Worm (Caenorhabditis elegans) whole organism, L2 larva: ENCODE results near the gene B0228.8.

Source experiments
- C34F6.9 ChIP-seq: fragments of 150-350 bp; optimal IDR thresholded peaks from 2 replicates; lab custom pipeline; 2014; ENCODE audit warnings: missing biosample characterization, missing genetic modification characterization
- F13H6.1 ChIP-seq: sonication (generic microtip); optimal IDR thresholded peaks from 2 replicates; lab custom pipeline; 2016; ENCODE audit warnings: missing genetic modification characterization, missing compliant biosample characterization
- R02D3.7 ChIP-seq: fragments of 150-350 bp; optimal IDR thresholded peaks from 2 replicates; lab custom pipeline; 2014; ENCODE audit warnings: missing biosample characterization, missing genetic modification characterization
- Y55F3AM.14 ChIP-seq: fragments of 200-800 bp; sonication (Bioruptor generic); optimal IDR thresholded peaks from 2 replicates; lab custom pipeline; 2018; ENCODE audit warnings: mild to moderate bottlenecking, missing genetic modification characterization, missing compliant biosample characterization
- ZK546.5 ChIP-seq: sonication (generic microtip); optimal IDR thresholded peaks from 2 replicates; lab custom pipeline; 2017; ENCODE audit warnings: missing biosample characterization, missing genetic modification characterization
- aly-2 ChIP-seq: fragments of 150-350 bp; optimal IDR thresholded peaks from 2 replicates; lab custom pipeline; 2014; ENCODE audit warnings: missing biosample characterization, missing genetic modification characterization
- blmp-1 ChIP-seq: sonication (generic microtip); optimal IDR thresholded peaks from 2 replicates; lab custom pipeline; 2017; ENCODE audit warnings: missing genetic modification characterization, mild to moderate bottlenecking, missing compliant biosample characterization, antibody characterized with exemption, moderate library complexity; ENCODE audit not compliant: insufficient read depth
- ceh-16 ChIP-seq: fragments of 150-350 bp; optimal IDR thresholded peaks from 2 replicates; lab custom pipeline; 2014; ENCODE audit warnings: missing biosample characterization, missing genetic modification characterization
- crh-2 ChIP-seq: sonication (generic microtip); optimal IDR thresholded peaks from 2 replicates; lab custom pipeline; 2017; ENCODE audit warnings: missing biosample characterization, missing genetic modification characterization
- dmd-4 ChIP-seq: sonication (generic microtip); optimal IDR thresholded peaks from 2 replicates; lab custom pipeline; 2017; ENCODE audit warnings: missing biosample characterization, missing genetic modification characterization
- egl-27 ChIP-seq: sonication (generic microtip); optimal IDR thresholded peaks from 3 replicates; lab custom pipeline; 2017; ENCODE audit warnings: missing biosample characterization, missing genetic modification reagents, missing genetic modification characterization
- elt-1 ChIP-seq: fragments of 150-350 bp; optimal IDR thresholded peaks from 2 replicates; lab custom pipeline; 2014; ENCODE audit warnings: missing biosample characterization, missing genetic modification characterization
- fos-1 ChIP-seq: fragments of 150-350 bp; optimal IDR thresholded peaks from 2 replicates; lab custom pipeline; 2014; ENCODE audit warnings: missing biosample characterization, missing genetic modification characterization
- gmeb-1 ChIP-seq: fragments of 150-350 bp; optimal IDR thresholded peaks from 2 replicates; lab custom pipeline; 2014; ENCODE audit warnings: missing biosample characterization, missing genetic modification characterization
- lin-11 ChIP-seq: fragments of 150-350 bp; sonication (generic microtip); optimal IDR thresholded peaks from 2 replicates; lab custom pipeline; 2014; ENCODE audit warnings: missing biosample characterization, missing genetic modification characterization, inconsistent platforms, mixed read lengths
- lin-13 ChIP-seq: fragments of 150-350 bp; optimal IDR thresholded peaks from 2 replicates; lab custom pipeline; 2014; ENCODE audit warnings: missing biosample characterization, missing genetic modification reagents, missing genetic modification characterization
- lsy-2 ChIP-seq, 2 experiments: fragments of 150-350 bp in 1 of 2; sonication (generic microtip) in 1 of 2; optimal IDR thresholded peaks; 2 replicates each; lab custom pipeline; 2014 to 2017; ENCODE audit warnings: missing biosample characterization in 2 of 2, missing genetic modification characterization in 2 of 2
- mab-5 ChIP-seq: fragments of 150-350 bp; optimal IDR thresholded peaks from 2 replicates; lab custom pipeline; 2014; ENCODE audit warnings: missing biosample characterization, missing genetic modification characterization
- nhr-10 ChIP-seq: sonication (generic microtip); optimal IDR thresholded peaks from 2 replicates; lab custom pipeline; 2017; ENCODE audit warnings: missing biosample characterization, missing genetic modification characterization
- nhr-12 ChIP-seq: fragments of 150-350 bp; optimal IDR thresholded peaks from 2 replicates; lab custom pipeline; 2014; ENCODE audit warnings: missing biosample characterization, missing genetic modification characterization
- nhr-129 ChIP-seq: fragments of 150-350 bp; optimal IDR thresholded peaks from 2 replicates; lab custom pipeline; 2014; ENCODE audit warnings: missing biosample characterization, missing genetic modification characterization
- nhr-21 ChIP-seq: fragments of 150-350 bp; optimal IDR thresholded peaks from 2 replicates; lab custom pipeline; 2014; ENCODE audit warnings: missing biosample characterization, missing genetic modification characterization
- nhr-237 ChIP-seq: fragments of 150-350 bp; optimal IDR thresholded peaks from 2 replicates; lab custom pipeline; 2014; ENCODE audit warnings: missing biosample characterization, missing genetic modification characterization
- nhr-25 ChIP-seq: fragments of 150-350 bp; sonication (generic microtip); optimal IDR thresholded peaks from 3 replicates; lab custom pipeline; 2014; ENCODE audit warnings: missing biosample characterization, missing genetic modification characterization
- nhr-6 ChIP-seq: fragments of 150-350 bp; optimal IDR thresholded peaks from 2 replicates; lab custom pipeline; 2014; ENCODE audit warnings: missing biosample characterization, missing genetic modification characterization
- nhr-77 ChIP-seq: fragments of 150-350 bp; optimal IDR thresholded peaks from 2 replicates; lab custom pipeline; 2014; ENCODE audit warnings: missing biosample characterization, missing genetic modification characterization
- peb-1 ChIP-seq: fragments of 150-350 bp; optimal IDR thresholded peaks from 2 replicates; lab custom pipeline; 2014; ENCODE audit warnings: missing biosample characterization, missing genetic modification characterization
- sem-4 ChIP-seq: fragments of 150-350 bp; optimal IDR thresholded peaks from 2 replicates; lab custom pipeline; 2014; ENCODE audit warnings: missing biosample characterization, missing genetic modification reagents, missing genetic modification characterization
- skn-1 ChIP-seq: sonication (generic microtip); optimal IDR thresholded peaks from 2 replicates; lab custom pipeline; 2017; ENCODE audit warnings: missing biosample characterization, missing genetic modification characterization
- sma-3 ChIP-seq: sonication (generic microtip); optimal IDR thresholded peaks from 2 replicates; lab custom pipeline; 2016; ENCODE audit warnings: missing genetic modification reagents, missing genetic modification characterization, missing compliant biosample characterization
- sma-9 ChIP-seq, 2 experiments: fragments of 150-350 bp in 1 of 2; sonication (generic microtip) in 1 of 2; optimal IDR thresholded peaks; 2 replicates each; lab custom pipeline; 2014 to 2016; ENCODE audit warnings: missing genetic modification characterization in 2 of 2, mild to moderate bottlenecking in 1 of 2, missing biosample characterization in 1 of 2, missing compliant biosample characterization in 1 of 2, missing genetic modification reagents in 1 of 2, moderate library complexity in 1 of 2
- unc-39 ChIP-seq: fragments of 150-350 bp; optimal IDR thresholded peaks from 2 replicates; lab custom pipeline; 2014; ENCODE audit warnings: missing biosample characterization, missing genetic modification characterization
- unc-55 ChIP-seq: fragments of 150-350 bp; sonication (generic microtip); optimal IDR thresholded peaks from 3 replicates; lab custom pipeline; 2014; ENCODE audit warnings: missing biosample characterization, missing genetic modification reagents, missing genetic modification characterization
- unc-62 ChIP-seq: fragments of 150-350 bp; optimal IDR thresholded peaks from 2 replicates; lab custom pipeline; 2014; ENCODE audit warnings: missing biosample characterization, missing genetic modification reagents, missing genetic modification characterization
- zag-1 ChIP-seq: fragments of 150-350 bp; optimal IDR thresholded peaks from 2 replicates; lab custom pipeline; 2014; ENCODE audit warnings: missing biosample characterization, missing genetic modification characterization
- ztf-1 ChIP-seq: fragments of 200-800 bp; sonication (Bioruptor generic); conservative IDR thresholded peaks from 2 replicates; pipeline ENCODE4 v1.3.6; 2022; ENCODE audit warnings: missing genetic modification characterization, missing compliant biosample characterization
- ztf-11 ChIP-seq: sonication (generic microtip); optimal IDR thresholded peaks from 2 replicates; lab custom pipeline; 2017; ENCODE audit warnings: missing biosample characterization, missing genetic modification characterization
- ztf-4 ChIP-seq: fragments of 150-350 bp; optimal IDR thresholded peaks from 2 replicates; lab custom pipeline; 2014; ENCODE audit warnings: missing biosample characterization, missing genetic modification characterization

The B0228.8 gene

DNA sequence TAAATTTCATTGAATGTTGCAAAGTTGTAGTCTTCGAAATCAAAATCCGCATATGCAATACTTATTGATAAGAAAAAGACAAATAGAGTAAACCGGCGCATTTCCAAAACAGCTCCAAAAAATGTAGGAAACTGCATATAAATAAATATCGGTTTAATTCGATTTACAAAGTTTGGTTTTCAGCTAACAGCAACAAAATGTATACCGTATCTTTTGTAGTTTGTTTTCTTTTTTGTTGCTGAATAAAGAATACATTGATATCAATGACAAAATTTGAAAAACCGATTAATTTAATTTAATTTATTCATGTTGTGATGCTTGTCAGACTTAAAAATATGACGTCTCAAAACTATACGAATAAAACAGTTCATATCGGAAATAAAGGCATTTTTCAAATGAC, at the start of gene B0228.8:
TSS of gene B0228.8 (minus strand) at position 101 of the 400 bp plus-strand sequence.
- TF ChIP-seq unc-55 (GFP tag; lab: Kevin White, UChicago) (no peak), sma-9 (GFP tag; optimal IDR thresholded peaks at IDR 0.05; lab: Kevin White, UChicago) (no peak), sma-9 (tag; optimal IDR thresholded peaks at IDR 0.05; lab: Kevin White, UChicago) (no peak)

ce11 chrII:7810162-7810868, 49.0 kb upstream of the B0228.8 start:
- TF ChIP-seq ZK546.5 (tag; lab: Kevin White, UChicago) (no peak), zag-1 (tag; lab: Kevin White, UChicago) (no peak), C34F6.9 (no peak), aly-2 (tag; lab: Kevin White, UChicago) (no peak), R02D3.7 (tag; lab: Kevin White, UChicago) (no peak), lsy-2 (tag; optimal IDR thresholded peaks at IDR 0.05; lab: Kevin White, UChicago) (no peak), dmd-4 (tag; lab: Kevin White, UChicago) (no peak), lin-13 (GFP tag; lab: Kevin White, UChicago) (no peak), F13H6.1 (tag; lab: Kevin White, UChicago) (no peak), nhr-21 (no peak), nhr-77 (tag; lab: Kevin White, UChicago) (no peak)

ce11 chrII:7809358-7809914, 48.1 kb upstream of the B0228.8 start:
- no peak for TF ChIP-seq nhr-237 (tag; lab: Kevin White, UChicago)
- no peak for TF ChIP-seq unc-62 (GFP tag; lab: Kevin White, UChicago)
- TF ChIP-seq R02D3.7 (tag; lab: Kevin White, UChicago) = no peak

DNA sequence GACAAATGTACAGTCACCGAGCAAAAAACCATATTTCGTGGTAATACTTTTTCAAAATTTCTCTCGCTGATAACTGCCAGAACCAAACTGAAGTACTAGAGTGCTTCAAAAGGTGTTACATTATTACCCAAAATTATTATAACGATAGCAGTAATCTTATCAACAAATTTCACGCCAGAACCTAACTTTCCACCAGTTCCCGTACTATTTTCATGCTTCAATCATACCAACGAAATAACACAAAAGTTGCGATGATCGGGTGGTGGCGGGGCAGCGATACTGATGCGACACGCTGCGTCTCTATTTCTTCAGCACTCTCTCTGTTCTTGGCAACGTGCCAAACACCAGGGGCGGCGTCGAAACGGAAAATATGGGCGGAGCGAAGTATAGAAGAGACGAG, 47.6 kb upstream of the B0228.8 start:
- TF ChIP-seq ztf-4 (tag; lab: Kevin White, UChicago) (no peak), sma-9 (GFP tag; optimal IDR thresholded peaks at IDR 0.05; lab: Kevin White, UChicago) (peak; percentile 76), sma-9 (tag; optimal IDR thresholded peaks at IDR 0.05; lab: Kevin White, UChicago) (no peak), crh-2 (tag; lab: Kevin White, UChicago) (peak; percentile 1), nhr-25 (tag; lab: Kevin White, UChicago) (peak; percentile 36), gmeb-1 (tag; lab: Kevin White, UChicago) (peak; percentile 38), fos-1 (tag; lab: Kevin White, UChicago) (peak; percentile 82), C34F6.9 (peak; percentile 1), F13H6.1 (tag; lab: Kevin White, UChicago) (peak; percentile 49), nhr-21 (no peak), nhr-237 (tag; lab: Kevin White, UChicago) (no peak), sma-3 (peak; percentile 23), Y55F3AM.14 (GFP tag; lab: Kevin White, UChicago) (peak; percentile 63), lsy-2 (tag; optimal IDR thresholded peaks at IDR 0.05; lab: Kevin White, UChicago) (peak in 1 of 2 experiments; percentile 11), elt-1 (tag; lab: Kevin White, UChicago) (no peak)
- TF ChIP-seq, all 48 proteins: peak for 10

DNA sequence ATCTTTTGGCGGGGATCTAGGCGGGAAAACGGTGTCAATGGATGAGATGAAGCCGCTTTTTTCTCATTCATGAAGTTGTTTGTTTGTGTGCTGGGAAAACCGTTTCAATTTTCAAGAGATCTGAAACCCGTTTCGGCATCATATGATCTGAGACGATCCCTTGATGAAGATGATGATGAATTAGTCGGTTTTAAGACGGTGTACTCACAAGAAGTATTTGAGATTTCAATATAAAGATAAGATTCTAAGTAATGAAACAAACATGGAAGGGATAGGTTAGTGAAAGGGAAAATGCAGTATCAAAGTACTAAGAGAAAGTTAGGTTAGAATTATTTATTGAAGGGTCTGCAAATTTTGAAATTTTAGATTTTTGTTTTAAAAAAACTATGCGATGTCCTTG, 46.8 kb upstream of the B0228.8 start:
- TF ChIP-seq blmp-1 (peak; percentile 93), nhr-25 (tag; lab: Kevin White, UChicago) (peak; percentile 75), nhr-21 (no peak), crh-2 (tag; lab: Kevin White, UChicago) (peak; percentile 17), ceh-16 (tag; lab: Kevin White, UChicago) (peak; percentile 87), ztf-11 (tag; lab: Kevin White, UChicago) (no peak)

- TF ChIP-seq nhr-10 (tag; lab: Kevin White, UChicago) (no peak), fos-1 (tag; lab: Kevin White, UChicago) (no peak), egl-27 (no peak), lsy-2 (tag; optimal IDR thresholded peaks at IDR 0.05; lab: Kevin White, UChicago) (no peak), nhr-77 (tag; lab: Kevin White, UChicago) (no peak), crh-2 (tag; lab: Kevin White, UChicago) (no peak), nhr-25 (tag; lab: Kevin White, UChicago) (peak; percentile 89), nhr-237 (tag; lab: Kevin White, UChicago) (no peak), ceh-16 (tag; lab: Kevin White, UChicago) (no peak), gmeb-1 (tag; lab: Kevin White, UChicago) (peak; percentile 55), unc-39 (tag; lab: Kevin White, UChicago) (no peak), sem-4 (tag; lab: Kevin White, UChicago) (no peak), nhr-12 (tag; lab: Kevin White, UChicago) (no peak), mab-5 (tag; lab: Kevin White, UChicago) (no peak), ztf-1 (GFP tag; lab: Robert Waterston, UW) (no peak), nhr-6 (tag; lab: Kevin White, UChicago) (no peak), aly-2 (tag; lab: Kevin White, UChicago) (no peak), lin-11 (tag; lab: Kevin White, UChicago) (no peak), ztf-11 (tag; lab: Kevin White, UChicago) (no peak), lin-13 (GFP tag; lab: Kevin White, UChicago) (no peak), nhr-129 (no peak), ztf-4 (tag; lab: Kevin White, UChicago) (no peak), skn-1 (no peak), Y55F3AM.14 (GFP tag; lab: Kevin White, UChicago) (no peak), peb-1 (tag; lab: Kevin White, UChicago) (no peak), sma-3 (no peak), F13H6.1 (tag; lab: Kevin White, UChicago) (peak; percentile 1)
These were observed 45.5 kb upstream of the B0228.8 start for ce11 chrII:7806872-7807271.
